Fruit fly (Drosophila melanogaster): ENCODE data around the gene fd3F.

The fd3F gene

DNA sequence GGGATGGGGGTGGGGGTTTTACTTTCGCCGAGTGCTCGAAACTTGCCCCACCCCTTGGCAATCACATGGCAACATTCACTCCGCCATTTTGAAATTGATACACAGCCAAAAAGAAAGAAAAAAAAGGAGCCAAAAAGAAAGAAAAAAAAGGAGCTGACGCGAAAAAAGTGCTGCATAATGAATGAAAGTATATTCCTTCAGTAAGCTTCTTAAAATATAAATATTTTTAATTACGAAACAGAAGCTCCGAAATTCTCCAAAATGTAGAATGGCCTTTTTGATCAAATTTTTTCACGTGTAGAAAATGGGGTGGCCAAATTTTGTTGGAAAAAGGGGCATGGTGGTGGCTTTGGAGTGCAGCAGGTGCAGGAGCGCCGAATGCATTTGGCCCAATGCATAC, 33.9 kb upstream of the fd3F start (continued):
- TF ChIP-seq CG5180 (GFP tag; optimal IDR thresholded peaks at IDR 0.05) (no peak), Med (GFP tag) (peak; percentile 23), shn (GFP tag; optimal IDR thresholded peaks at IDR 0.05) (no peak), ranshi (GFP tag; IDR thresholded peaks at IDR 0.05) (no peak), CG17385 (GFP tag; optimal IDR thresholded peaks at IDR 0.05) (peak; percentile 8), CG14014 (GFP tag; IDR thresholded peaks at IDR 0.05) (no peak), Scr (GFP tag; IDR thresholded peaks at IDR 0.05; ENCODE audit: partially characterized antibody) (no peak), rib (GFP tag; IDR thresholded peaks at IDR 0.05) (no peak), Xbp1 (GFP tag; optimal IDR thresholded peaks at IDR 0.05) (peak; percentile 37), CG17186 (GFP tag; optimal IDR thresholded peaks at IDR 0.05) (no peak), H2.0 (GFP tag; IDR thresholded peaks at IDR 0.05) (no peak), CG11247 (GFP tag; IDR thresholded peaks at IDR 0.05) (no peak), CG17568 (GFP tag; optimal IDR thresholded peaks at IDR 0.05) (no peak), CG30403 (GFP tag; optimal IDR thresholded peaks at IDR 0.05) (peak; percentile 27), BEAF-32 (GFP tag; optimal IDR thresholded peaks at IDR 0.05) (no peak), CG2875 (GFP tag; optimal IDR thresholded peaks at IDR 0.05) (no peak)

- TF ChIP-seq Nf-YC (tag; optimal IDR thresholded peaks at IDR 0.05) = no peak
- peak; percentile 41; the same call in 1 of the 2 replicates for TF ChIP-seq seq (GFP tag; IDR thresholded peaks at IDR 0.05)
- TF ChIP-seq D19A (tag; optimal IDR thresholded peaks at IDR 0.05) = peak; percentile 50
- TF ChIP-seq Med (GFP tag) = peak; percentile 72
- 0 out of 2 replicates have a peak, but pooled peaks have one; percentile 9 for TF ChIP-seq Xrp1 (GFP tag; IDR thresholded peaks at IDR 0.05)
Measured at dm6 chrX:3772434-3772810, 29.7 kb upstream of the fd3F start.

DNA sequence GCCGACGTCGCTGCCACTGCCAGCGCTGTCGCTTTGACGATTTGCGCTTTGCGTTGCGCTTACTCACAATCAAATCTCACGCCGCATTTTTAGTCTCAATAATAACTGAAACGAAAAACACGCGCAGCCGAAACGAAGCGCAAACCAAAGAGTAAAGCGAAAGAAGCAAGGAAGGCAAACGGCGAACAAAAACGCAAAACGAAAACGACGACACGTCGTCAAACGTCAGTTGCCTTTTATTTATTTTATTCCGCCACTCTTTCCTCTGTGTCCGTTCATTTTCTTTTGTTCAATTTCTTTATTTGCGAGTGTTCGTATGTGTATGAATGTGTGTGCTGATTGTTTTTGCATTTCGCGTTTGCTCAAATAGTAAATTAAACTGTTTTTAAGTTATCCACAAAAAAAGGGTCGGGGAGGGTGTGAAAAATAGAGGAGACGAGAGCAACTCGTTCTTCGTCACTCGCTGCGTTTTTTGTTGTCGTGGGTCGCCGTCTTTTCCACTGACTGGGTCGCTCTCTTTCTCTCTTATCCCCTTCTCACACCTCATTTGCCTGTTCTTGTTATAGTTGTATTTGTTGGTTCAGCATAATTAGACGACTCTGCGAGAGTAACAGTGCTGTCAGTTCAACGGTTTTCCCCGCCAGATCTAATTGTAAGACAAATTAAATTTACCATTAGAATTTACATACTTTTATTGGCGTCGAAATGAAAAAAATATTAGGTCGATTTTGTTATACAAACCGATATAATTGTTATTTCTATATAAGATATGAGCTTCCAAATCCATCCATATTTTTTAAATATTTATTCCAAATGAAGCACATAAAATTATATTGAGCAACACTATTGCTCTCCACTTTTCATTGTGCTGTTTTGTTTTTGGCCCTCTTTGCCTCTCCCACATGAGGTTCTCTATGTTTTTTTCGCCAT, 29.0 kb upstream of the fd3F start:
- no peak for TF ChIP-seq usp (GFP tag; optimal IDR thresholded peaks at IDR 0.05)
- no peak for TF ChIP-seq CG8089 (GFP tag; optimal IDR thresholded peaks at IDR 0.05)
- peak; percentile 71 for TF ChIP-seq lmd (GFP tag; IDR thresholded peaks at IDR 0.05)
- peak; percentile 74 for TF ChIP-seq CG18619 (GFP tag; optimal IDR thresholded peaks at IDR 0.05)
- no peak; the same call in none of the 2 replicates for TF ChIP-seq CG9215 (GFP tag; IDR thresholded peaks at IDR 0.05)
- TF ChIP-seq CG6175 (GFP tag; IDR thresholded peaks at IDR 0.05) = no peak
- TF ChIP-seq oc (tag; optimal IDR thresholded peaks at IDR 0.05) = peak; percentile 58
- TF ChIP-seq amos (GFP tag; IDR thresholded peaks at IDR 0.05; ENCODE audit: partially characterized antibody) = no peak
- peak; percentile 64 for TF ChIP-seq CG5180 (GFP tag; optimal IDR thresholded peaks at IDR 0.05)
- TF ChIP-seq Xbp1 (GFP tag; optimal IDR thresholded peaks at IDR 0.05) = peak; percentile 53
- TF ChIP-seq CG31388 (GFP tag; optimal IDR thresholded peaks at IDR 0.05) = no peak
- peak; percentile 71 for TF ChIP-seq seq (GFP tag; IDR thresholded peaks at IDR 0.05)
- TF ChIP-seq mld (GFP tag; IDR thresholded peaks at IDR 0.05; ENCODE audit: partially characterized antibody) = no peak
- TF ChIP-seq pita (GFP tag; optimal IDR thresholded peaks at IDR 0.05) = no peak
- TF ChIP-seq Neu2 (GFP tag; optimal IDR thresholded peaks at IDR 0.05; ENCODE audit: borderline replicate concordance) = no peak
- peak; percentile 64 for TF ChIP-seq CG1233 (GFP tag; optimal IDR thresholded peaks at IDR 0.05)
- TF ChIP-seq GATAe (GFP tag; conservative IDR thresholded peaks at IDR 0.05) = 0 out of 2 replicates have a peak, but pooled peaks have one; percentile 20
- peak; percentile 72 for TF ChIP-seq CG15514 (GFP tag; optimal IDR thresholded peaks at IDR 0.05)
- no peak for TF ChIP-seq CG6791 (GFP tag; IDR thresholded peaks at IDR 0.05; ENCODE audit: partially characterized antibody)
- TF ChIP-seq CG17361 (GFP tag; IDR thresholded peaks at IDR 0.05) = peak; percentile 78
- no peak for TF ChIP-seq lov (optimal IDR thresholded peaks at IDR 0.05)
- no peak for TF ChIP-seq lov (GFP tag; IDR thresholded peaks at IDR 0.05)
- peak; percentile 83 for TF ChIP-seq CG7839 (tag; optimal IDR thresholded peaks at IDR 0.05)
- peak; percentile 83 for TF ChIP-seq CG2712 (tag; optimal IDR thresholded peaks at IDR 0.05)
- no peak for TF ChIP-seq ash1 (GFP tag; optimal IDR thresholded peaks at IDR 0.05)
- no peak for TF ChIP-seq CG16863 (GFP tag; optimal IDR thresholded peaks at IDR 0.05)
- TF ChIP-seq CG14050 (GFP tag; IDR thresholded peaks at IDR 0.05) = peak; percentile 34; the same call in 1 of the 3 replicates
- TF ChIP-seq sob (GFP tag; IDR thresholded peaks at IDR 0.05) = peak; percentile 68
- TF ChIP-seq CG13123 (GFP tag; optimal IDR thresholded peaks at IDR 0.05) = no peak

Measured in whole organism, embryonic.